Worm (Caenorhabditis elegans): ENCODE results near the gene srx-87.

- TF ChIP-seq dmd-4 (tag; optimal IDR thresholded peaks at IDR 0.05) = no peak
- TF ChIP-seq egl-27 (tag; optimal IDR thresholded peaks at IDR 0.05) = no peak
- no peak for TF ChIP-seq unc-39 (tag; optimal IDR thresholded peaks at IDR 0.05)
- no peak for TF ChIP-seq unc-62 (GFP tag; optimal IDR thresholded peaks at IDR 0.05)
- TF ChIP-seq ama-1 (optimal IDR thresholded peaks at IDR 0.05) = no peak
- no peak for TF ChIP-seq crh-2 (tag; optimal IDR thresholded peaks at IDR 0.05)
- TF ChIP-seq ZK546.5 (tag; optimal IDR thresholded peaks at IDR 0.05) = no peak
- TF ChIP-seq skn-1 (tag; optimal IDR thresholded peaks at IDR 0.05) = no peak
Measured at ce11 chrV:11517789-11518188, 46.9 kb upstream of the srx-87 start, which contains the start of gene C55A6.4.
